Worm (Caenorhabditis elegans) whole organism, midembryonic: Measurements from ENCODE around the gene dgat-2.

Experiments
- T22C8.4 ChIP-seq: fragments of 200-800 bp; sonication (Bioruptor generic); IDR thresholded peaks from 2 replicates; pipeline ENCODE4 v1.3.6; 2022; ENCODE audit warnings: missing genetic modification characterization, missing compliant biosample characterization
- tab-1 ChIP-seq: fragments of 200-800 bp; sonication (Bioruptor generic); IDR thresholded peaks from 2 replicates; pipeline ENCODE4 v1.3.6; 2022; ENCODE audit warnings: missing genetic modification characterization, missing compliant biosample characterization
- ztf-29 ChIP-seq: fragments of 200-800 bp; sonication (Bioruptor generic); IDR thresholded peaks from 2 replicates; pipeline ENCODE4 v1.3.6; 2022; ENCODE audit warnings: missing genetic modification reagents, missing genetic modification characterization, missing compliant biosample characterization

DNA sequence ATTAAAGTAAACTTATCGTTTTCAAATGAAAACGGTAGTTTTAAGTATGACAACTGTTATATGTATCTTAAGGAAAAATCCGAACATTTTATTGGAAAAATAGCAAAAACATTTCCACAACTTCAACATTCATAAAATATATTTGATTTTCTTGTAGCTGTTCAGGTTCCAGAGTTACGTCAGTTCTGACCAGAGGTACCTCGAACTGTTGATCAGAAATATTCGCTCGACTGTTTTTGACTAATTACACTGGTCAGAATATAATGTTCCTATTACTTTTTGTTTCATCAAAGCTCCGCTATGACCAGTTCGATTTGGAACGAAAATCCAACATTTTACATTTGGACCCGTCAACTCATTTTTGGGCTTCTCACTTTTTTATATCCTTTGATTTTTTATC is 46.9 kb downstream of the dgat-2 start, which contains the start of gene srh-31:
- no peak for TF ChIP-seq ztf-29 (GFP tag; lab: Robert Waterston, UW)
- no peak for TF ChIP-seq T22C8.4 (GFP tag; lab: Robert Waterston, UW)
- no peak for TF ChIP-seq tab-1 (GFP tag; lab: Robert Waterston, UW)
